Worm (Caenorhabditis elegans) whole organism, young adult: ENCODE measurements around the gene E02H4.4.

ENCODE experiments used
- B0035.1 ChIP-seq: sonication (generic microtip); optimal IDR thresholded peaks from 2 replicates; lab custom pipeline; 2016; ENCODE audit warnings: missing genetic modification characterization, mild to moderate bottlenecking, missing compliant biosample characterization, missing genotype, missing genetic modification reagents
- C17E4.6 ChIP-seq: fragments of 200-800 bp; sonication (Bioruptor generic); IDR thresholded peaks from 2 replicates; pipeline ENCODE4 v1.3.6; 2022; ENCODE audit warnings: missing genetic modification reagents, missing genetic modification characterization, missing compliant biosample characterization
- D2030.7 ChIP-seq: fragments of 200-800 bp; sonication (Bioruptor generic); IDR thresholded peaks from 2 replicates; pipeline ENCODE4 v1.3.6; 2022; ENCODE audit warnings: missing genetic modification reagents, missing genetic modification characterization, missing compliant biosample characterization
- F10E7.11 ChIP-seq: sonication (generic microtip); optimal IDR thresholded peaks from 2 replicates; lab custom pipeline; 2017; ENCODE audit warnings: mild to moderate bottlenecking, missing genetic modification characterization, moderate library complexity, missing compliant biosample characterization
- F37B4.10 ChIP-seq: fragments of 200-800 bp; sonication (Bioruptor generic); IDR thresholded peaks from 2 replicates; pipeline ENCODE4 v1.3.6; 2022; ENCODE audit warnings: missing genetic modification characterization, missing compliant biosample characterization
- F39B2.1 ChIP-seq: fragments of 200-800 bp; sonication (Bioruptor generic); IDR thresholded peaks from 2 replicates; pipeline ENCODE4 v1.3.6; 2022; ENCODE audit warnings: missing genetic modification reagents, missing genetic modification characterization, missing compliant biosample characterization
- F52B5.7 ChIP-seq: sonication (generic microtip); optimal IDR thresholded peaks from 2 replicates; lab custom pipeline; 2016; ENCODE audit warnings: mild to moderate bottlenecking, missing genetic modification characterization, missing compliant biosample characterization
- K11D2.4 ChIP-seq: fragments of 200-800 bp; sonication (Bioruptor generic); IDR thresholded peaks from 2 replicates; pipeline ENCODE4 v1.3.6; 2022; ENCODE audit warnings: missing genetic modification reagents, missing genetic modification characterization, missing compliant biosample characterization
- K12H6.12 ChIP-seq: fragments of 200-800 bp; sonication (Bioruptor generic); optimal IDR thresholded peaks from 2 replicates; lab custom pipeline; 2018; ENCODE audit warnings: mild to moderate bottlenecking, missing genetic modification characterization, missing compliant biosample characterization
- Y53G8AR.9 ChIP-seq: fragments of 200-800 bp; sonication (Bioruptor generic); conservative IDR thresholded peaks from 2 replicates; pipeline ENCODE4 v1.3.6; 2022; ENCODE audit warnings: missing genetic modification reagents, missing genetic modification characterization, missing compliant biosample characterization
- Y56A3A.18 ChIP-seq: fragments of 200-800 bp; sonication (Bioruptor generic); IDR thresholded peaks from 2 replicates; pipeline ENCODE4 v1.3.6; 2022; ENCODE audit warnings: missing genetic modification reagents, missing genetic modification characterization, missing compliant biosample characterization
- Y95B8A.8 ChIP-seq: fragments of 200-800 bp; sonication (Bioruptor generic); IDR thresholded peaks from 2 replicates; pipeline ENCODE4 v1.3.6; 2022; ENCODE audit warnings: missing genetic modification reagents, missing genetic modification characterization, missing compliant biosample characterization
- ZK185.1 ChIP-seq: sonication (generic microtip); optimal IDR thresholded peaks from 2 replicates; lab custom pipeline; 2016; ENCODE audit warnings: mild to moderate bottlenecking, missing genetic modification characterization, missing compliant biosample characterization; ENCODE audit not compliant: poor library complexity, severe bottlenecking
- attf-6 ChIP-seq: fragments of 200-800 bp; sonication (Bioruptor generic); IDR thresholded peaks from 2 replicates; pipeline ENCODE4 v1.3.6; 2022; ENCODE audit warnings: missing genetic modification reagents, missing genetic modification characterization, missing compliant biosample characterization
- bed-1 ChIP-seq: fragments of 200-800 bp; sonication (Bioruptor generic); IDR thresholded peaks from 2 replicates; pipeline ENCODE4 v1.3.6; 2022; ENCODE audit warnings: missing genetic modification reagents, missing genetic modification characterization, missing compliant biosample characterization
- cebp-2 ChIP-seq: fragments of 200-800 bp; sonication (Bioruptor generic); IDR thresholded peaks from 2 replicates; pipeline ENCODE4 v1.3.6; 2022; ENCODE audit warnings: missing genetic modification characterization, missing compliant biosample characterization
- ceh-100 ChIP-seq: fragments of 200-800 bp; sonication (Bioruptor generic); IDR thresholded peaks from 2 replicates; pipeline ENCODE4 v1.3.6; 2022; ENCODE audit warnings: missing genetic modification reagents, missing genetic modification characterization, missing compliant biosample characterization
- dox-1 ChIP-seq: fragments of 200-800 bp; sonication (Bioruptor generic); IDR thresholded peaks from 2 replicates; pipeline ENCODE4 v1.3.6; 2022; ENCODE audit warnings: missing genetic modification reagents, missing genetic modification characterization, missing compliant biosample characterization
- dpl-1 ChIP-seq: fragments of 150-350 bp; optimal IDR thresholded peaks from 2 replicates; lab custom pipeline; 2014; ENCODE audit warnings: missing biosample characterization, missing genetic modification reagents, missing genetic modification characterization
- efl-1 ChIP-seq: fragments of 150-350 bp; optimal IDR thresholded peaks from 2 replicates; lab custom pipeline; 2014; ENCODE audit warnings: missing biosample characterization, missing genetic modification reagents, missing genetic modification characterization
- egl-44 ChIP-seq: fragments of 200-800 bp; sonication (Bioruptor generic); IDR thresholded peaks from 2 replicates; pipeline ENCODE4 v1.3.6; 2022; ENCODE audit warnings: missing genetic modification reagents, missing genetic modification characterization, missing compliant biosample characterization
- egrh-3 ChIP-seq: fragments of 200-800 bp; sonication (Bioruptor generic); IDR thresholded peaks from 2 replicates; pipeline ENCODE4 v1.3.6; 2022; ENCODE audit warnings: missing genetic modification reagents, missing genetic modification characterization, missing compliant biosample characterization
- fkh-3 ChIP-seq: sonication (generic microtip); optimal IDR thresholded peaks from 2 replicates; lab custom pipeline; 2016; ENCODE audit warnings: mild to moderate bottlenecking, missing genetic modification characterization, missing compliant biosample characterization
- hlh-26 ChIP-seq: fragments of 200-800 bp; sonication (Bioruptor generic); conservative IDR thresholded peaks from 2 replicates; pipeline ENCODE4 v1.3.6; 2022; ENCODE audit warnings: missing genetic modification reagents, missing genetic modification characterization, missing compliant biosample characterization
- hmg-1.2 ChIP-seq: fragments of 200-800 bp; sonication (Bioruptor generic); IDR thresholded peaks from 2 replicates; pipeline ENCODE4 v1.3.6; 2022; ENCODE audit warnings: missing genetic modification reagents, missing genetic modification characterization, missing compliant biosample characterization
- let-526 ChIP-seq: fragments of 200-800 bp; sonication (Bioruptor generic); IDR thresholded peaks from 2 replicates; pipeline ENCODE4 v1.3.6; 2022; ENCODE audit warnings: missing genetic modification reagents, missing genetic modification characterization, missing compliant biosample characterization
- let-607 ChIP-seq, 2 experiments: fragments of 200-800 bp in 1 of 2; sonication (Bioruptor generic) in 1 of 2; sonication (generic microtip) in 1 of 2; optimal IDR thresholded peaks; 2 replicates each; lab custom pipeline; 2016 to 2018; ENCODE audit warnings: mild to moderate bottlenecking in 2 of 2, missing compliant biosample characterization in 2 of 2, missing genetic modification characterization in 2 of 2, moderate library complexity in 2 of 2, missing genotype in 1 of 2
- lin-40 ChIP-seq: sonication (generic microtip); optimal IDR thresholded peaks from 2 replicates; lab custom pipeline; 2016; ENCODE audit warnings: missing genetic modification characterization, mild to moderate bottlenecking, missing compliant biosample characterization, missing genotype, missing genetic modification reagents
- lsl-1 ChIP-seq: fragments of 200-800 bp; sonication (Bioruptor generic); optimal IDR thresholded peaks from 2 replicates; lab custom pipeline; 2018; ENCODE audit warnings: mild to moderate bottlenecking, missing genetic modification characterization, moderate library complexity, missing compliant biosample characterization
- madf-6 ChIP-seq: fragments of 200-800 bp; sonication (Bioruptor generic); IDR thresholded peaks from 2 replicates; pipeline ENCODE4 v1.3.6; 2022; ENCODE audit warnings: missing genetic modification reagents, missing genetic modification characterization, missing compliant biosample characterization
- madf-8 ChIP-seq: fragments of 200-800 bp; sonication (Bioruptor generic); conservative IDR thresholded peaks from 2 replicates; pipeline ENCODE4 v1.3.6; 2022; ENCODE audit warnings: missing genetic modification reagents, missing genetic modification characterization, missing compliant biosample characterization
- mxl-1 ChIP-seq: sonication (generic microtip); optimal IDR thresholded peaks from 2 replicates; lab custom pipeline; 2016; ENCODE audit warnings: missing genetic modification characterization, missing compliant biosample characterization
- nfya-2 ChIP-seq: fragments of 200-800 bp; sonication (Bioruptor generic); IDR thresholded peaks from 2 replicates; pipeline ENCODE4 v1.3.6; 2022; ENCODE audit warnings: missing genetic modification reagents, missing genetic modification characterization, missing compliant biosample characterization
- nfyb-1 ChIP-seq: fragments of 200-800 bp; sonication (Bioruptor generic); IDR thresholded peaks from 2 replicates; pipeline ENCODE4 v1.3.6; 2022; ENCODE audit warnings: missing genetic modification reagents, missing genetic modification characterization, missing compliant biosample characterization
- nhr-120 ChIP-seq: fragments of 200-800 bp; sonication (Bioruptor generic); IDR thresholded peaks from 2 replicates; pipeline ENCODE4 v1.3.6; 2022; ENCODE audit warnings: missing genetic modification characterization, missing compliant biosample characterization
- nhr-27 ChIP-seq: fragments of 200-800 bp; sonication (Bioruptor generic); optimal IDR thresholded peaks from 2 replicates; lab custom pipeline; 2018; ENCODE audit warnings: mild to moderate bottlenecking, missing genetic modification characterization, moderate library complexity, missing compliant biosample characterization
- nhr-90 ChIP-seq: sonication (generic microtip); optimal IDR thresholded peaks from 2 replicates; lab custom pipeline; 2016; ENCODE audit warnings: missing genotype, mild to moderate bottlenecking, missing genetic modification characterization, missing compliant biosample characterization
- rec-8 ChIP-seq, 2 experiments: sonication (generic microtip); optimal IDR thresholded peaks; 2 replicates each; lab custom pipeline; 2016; ENCODE audit warnings: mild to moderate bottlenecking in 2 of 2, missing genetic modification characterization in 2 of 2, missing genetic modification reagents in 2 of 2, missing genotype in 2 of 2, missing biosample characterization in 1 of 2, missing compliant biosample characterization in 1 of 2, moderate library complexity in 1 of 2
- rpc-1 ChIP-seq, 2 experiments: fragments of 150-350 bp in 1 of 2; sonication (generic microtip) in 1 of 2; optimal IDR thresholded peaks; 2 replicates each; lab custom pipeline; 2014 to 2018; ENCODE audit warnings: missing biosample characterization in 1 of 2, missing genetic modification characterization in 1 of 2, missing genetic modification reagents in 1 of 2, missing genotype in 1 of 2
- snpc-1.3 ChIP-seq: sonication (generic microtip); optimal IDR thresholded peaks from 2 replicates; lab custom pipeline; 2017; ENCODE audit warnings: missing genetic modification characterization, mild to moderate bottlenecking, missing compliant biosample characterization, antibody characterized with exemption, moderate library complexity, missing genotype, missing genetic modification reagents; ENCODE audit not compliant: insufficient read depth
- sptf-2 ChIP-seq: fragments of 200-800 bp; sonication (Bioruptor generic); optimal IDR thresholded peaks from 2 replicates; lab custom pipeline; 2018; ENCODE audit warnings: mild to moderate bottlenecking, missing genetic modification characterization, missing compliant biosample characterization
- unc-130 ChIP-seq: sonication (generic microtip); optimal IDR thresholded peaks from 2 replicates; lab custom pipeline; 2016; ENCODE audit warnings: missing genetic modification reagents, missing genetic modification characterization, missing compliant biosample characterization
- xnd-1 ChIP-seq: sonication (generic microtip); optimal IDR thresholded peaks from 2 replicates; lab custom pipeline; 2016; ENCODE audit warnings: missing genotype, missing genetic modification reagents, missing genetic modification characterization, missing compliant biosample characterization
- ztf-25 ChIP-seq: fragments of 200-800 bp; sonication (Bioruptor generic); IDR thresholded peaks from 2 replicates; pipeline ENCODE4 v1.3.6; 2022; ENCODE audit warnings: missing genetic modification reagents, missing genetic modification characterization, missing compliant biosample characterization
- ztf-26 ChIP-seq: sonication (generic microtip); optimal IDR thresholded peaks from 2 replicates; lab custom pipeline; 2017; ENCODE audit warnings: missing genetic modification characterization, missing compliant biosample characterization

E02H4.4 gene

ce11 chrX:14247436-14248103, 10.2 kb upstream of the E02H4.4 start, which contains the start of gene K04C1.5:
TSS of gene K04C1.5 (plus strand) at chrX:14248053.
- TF ChIP-seq Y95B8A.8: no peak
- no peak for TF ChIP-seq nfyb-1
- no peak for TF ChIP-seq egrh-3
- no peak for TF ChIP-seq K11D2.4 (GFP tag; lab: Robert Waterston, UW)
- no peak for TF ChIP-seq dox-1
- TF ChIP-seq let-526: no peak
- no peak; the same call in 1 of the 2 replicates for TF ChIP-seq hmg-1.2 (GFP tag; lab: Robert Waterston, UW)
- TF ChIP-seq let-607 (tag; optimal IDR thresholded peaks at IDR 0.05; lab: Kevin White, UChicago): no peak
- TF ChIP-seq bed-1 (GFP tag; lab: Robert Waterston, UW): no peak
- peak; percentile 48 for TF ChIP-seq dpl-1 (GFP tag; lab: Kevin White, UChicago)
- TF ChIP-seq madf-6: peak; percentile 77
- TF ChIP-seq D2030.7: peak; percentile 28; the same call in 1 of the 2 replicates
- no peak for TF ChIP-seq unc-130 (GFP tag; lab: Kevin White, UChicago)
- no peak for TF ChIP-seq ztf-26 (tag; lab: Kevin White, UChicago)
- TF ChIP-seq madf-8 (GFP tag; lab: Robert Waterston, UW): peak; percentile 56; the same call in 1 of the 2 replicates
- no peak for TF ChIP-seq attf-6 (GFP tag; lab: Robert Waterston, UW)
- TF ChIP-seq F10E7.11 (tag; lab: Kevin White, UChicago): no peak
- no peak for TF ChIP-seq B0035.1 (tag; lab: Kevin White, UChicago)
- peak; percentile 77 for TF ChIP-seq efl-1 (GFP tag; lab: Kevin White, UChicago)
- TF ChIP-seq C17E4.6: no peak
- no peak for TF ChIP-seq nfya-2
- TF ChIP-seq rpc-1 (optimal IDR thresholded peaks at IDR 0.05; lab: Kevin White, UChicago): no peak
- TF ChIP-seq rpc-1 (tag; optimal IDR thresholded peaks at IDR 0.05; lab: Kevin White, UChicago): no peak
- no peak for TF ChIP-seq ztf-25
- no peak for TF ChIP-seq K12H6.12 (tag; lab: Kevin White, UChicago)
- TF ChIP-seq snpc-1.3 (tag; lab: Kevin White, UChicago): no peak
- no peak for TF ChIP-seq hlh-26 (GFP tag; lab: Robert Waterston, UW)
- no peak for TF ChIP-seq egl-44
- TF ChIP-seq xnd-1 (tag; lab: Kevin White, UChicago): peak; percentile 17
- no peak for TF ChIP-seq nhr-27 (tag; lab: Kevin White, UChicago)
- TF ChIP-seq sptf-2 (GFP tag; lab: Kevin White, UChicago): no peak
- no peak for TF ChIP-seq ZK185.1 (tag; lab: Kevin White, UChicago)
- TF ChIP-seq lsl-1 (GFP tag; lab: Kevin White, UChicago): no peak

- TF ChIP-seq rec-8 (tag; optimal IDR thresholded peaks at IDR 0.05; lab: Kevin White, UChicago) (no peak), ceh-100 (GFP tag; lab: Robert Waterston, UW) (no peak), mxl-1 (tag; lab: Kevin White, UChicago) (no peak), nhr-120 (GFP tag; lab: Robert Waterston, UW) (no peak), lin-40 (tag; lab: Kevin White, UChicago) (no peak), Y53G8AR.9 (GFP tag; lab: Robert Waterston, UW) (no peak), cebp-2 (GFP tag; lab: Robert Waterston, UW) (no peak), F39B2.1 (GFP tag; lab: Robert Waterston, UW) (no peak), Y56A3A.18 (no peak), F52B5.7 (no peak), dpl-1 (GFP tag; lab: Kevin White, UChicago) (no peak), K11D2.4 (GFP tag; lab: Robert Waterston, UW) (no peak), fkh-3 (no peak), F37B4.10 (no peak), nhr-90 (no peak)
- TF ChIP-seq, all 124 proteins: peak for 0
These were observed 5.7 kb upstream of the E02H4.4 start, which contains the start of gene E02H4.6 for ce11 chrX:14252042-14252441. TSS of gene E02H4.6 (minus strand) at chrX:14252142.
